Worm (Caenorhabditis elegans) whole organism, early embryonic: ENCODE measurements around the gene T26A5.2.

Experiments used
- B0310.2 ChIP-seq: sonication (generic microtip); optimal IDR thresholded peaks from 2 replicates; lab custom pipeline; 2016; ENCODE audit warnings: mild to moderate bottlenecking, missing genetic modification characterization, missing compliant biosample characterization
- F13C5.2 ChIP-seq: sonication (generic microtip); optimal IDR thresholded peaks from 2 replicates; lab custom pipeline; 2017; ENCODE audit warnings: mild to moderate bottlenecking, missing genetic modification characterization, inconsistent platforms, missing compliant biosample characterization
- aly-1 ChIP-seq: sonication (generic microtip); optimal IDR thresholded peaks from 2 replicates; lab custom pipeline; 2016; ENCODE audit warnings: missing genetic modification characterization, missing compliant biosample characterization
- ama-1 ChIP-seq: fragments of 150-350 bp; optimal IDR thresholded peaks from 2 replicates; lab custom pipeline; 2014
- ceh-13 ChIP-seq: fragments of 200-800 bp; sonication (Bioruptor generic); optimal IDR thresholded peaks from 2 replicates; lab custom pipeline; 2018; ENCODE audit warnings: mild to moderate bottlenecking, missing genetic modification characterization, missing compliant biosample characterization
- ceh-36 ChIP-seq: sonication (generic microtip); optimal IDR thresholded peaks from 2 replicates; lab custom pipeline; 2016; ENCODE audit warnings: missing genetic modification characterization, inconsistent platforms, missing compliant biosample characterization
- ets-7 ChIP-seq: sonication (generic microtip); optimal IDR thresholded peaks from 2 replicates; lab custom pipeline; 2016; ENCODE audit warnings: missing genotype, missing genetic modification characterization, missing compliant biosample characterization
- flt-1 ChIP-seq: fragments of 200-800 bp; sonication (Bioruptor generic); IDR thresholded peaks from 2 replicates; pipeline ENCODE4 v1.3.6; 2022; ENCODE audit warnings: missing genetic modification characterization, missing compliant biosample characterization
- hmbx-1 ChIP-seq: sonication (generic microtip); optimal IDR thresholded peaks from 2 replicates; lab custom pipeline; 2016; ENCODE audit warnings: mild to moderate bottlenecking, missing genetic modification characterization, missing compliant biosample characterization
- hmg-4 ChIP-seq: fragments of 200-800 bp; sonication (Bioruptor generic); optimal IDR thresholded peaks from 2 replicates; lab custom pipeline; 2018; ENCODE audit warnings: mild to moderate bottlenecking, missing genetic modification characterization, missing compliant biosample characterization
- hnd-1 ChIP-seq: sonication (generic microtip); optimal IDR thresholded peaks from 2 replicates; lab custom pipeline; 2016; ENCODE audit warnings: missing genetic modification characterization, missing compliant biosample characterization
- pes-1 ChIP-seq: fragments of 200-800 bp; sonication (Bioruptor generic); IDR thresholded peaks from 2 replicates; pipeline ENCODE4 v1.3.6; 2022; ENCODE audit warnings: missing genetic modification reagents, missing genetic modification characterization, missing compliant biosample characterization
- scrt-1 ChIP-seq: fragments of 200-800 bp; sonication (Bioruptor generic); IDR thresholded peaks from 2 replicates; pipeline ENCODE4 v1.3.6; 2022; ENCODE audit warnings: missing genetic modification characterization, missing compliant biosample characterization
- sea-1 ChIP-seq: fragments of 200-800 bp; sonication (Bioruptor generic); conservative IDR thresholded peaks from 2 replicates; pipeline ENCODE4 v1.3.6; 2022; ENCODE audit warnings: missing genetic modification characterization, missing compliant biosample characterization
- tbx-11 ChIP-seq: fragments of 200-800 bp; sonication (Bioruptor generic); IDR thresholded peaks from 2 replicates; pipeline ENCODE4 v1.3.6; 2022; ENCODE audit warnings: missing genetic modification characterization, missing compliant biosample characterization
- tbx-37 ChIP-seq: fragments of 200-800 bp; sonication (Bioruptor generic); conservative IDR thresholded peaks from 2 replicates; pipeline ENCODE4 v1.3.6; 2022; ENCODE audit warnings: missing genetic modification reagents, missing genetic modification characterization, missing compliant biosample characterization
- tra-4 ChIP-seq: sonication (generic microtip); optimal IDR thresholded peaks from 2 replicates; lab custom pipeline; 2017; ENCODE audit warnings: missing genetic modification characterization, missing compliant biosample characterization

Gene T26A5.2

ce11 chrIII:6467005-6467404 is at the start of gene T26A5.2:
T26A5.2 (plus strand) TSS chrIII:6467305.
- TF ChIP-seq hmbx-1 (no peak), hnd-1 (tag; lab: Kevin White, UChicago) (no peak), aly-1 (tag; lab: Kevin White, UChicago) (no peak), pes-1 (GFP tag; lab: Robert Waterston, UW) (no peak), flt-1 (GFP tag; lab: Robert Waterston, UW) (no peak), tbx-37 (GFP tag; lab: Robert Waterston, UW) (no peak), F13C5.2 (no peak), ama-1 (lab: Kevin White, UChicago) (no peak), tbx-11 (GFP tag; lab: Robert Waterston, UW) (no peak), ets-7 (no peak), scrt-1 (no peak), ceh-36 (tag; lab: Kevin White, UChicago) (no peak), tra-4 (no peak), hmg-4 (GFP tag; lab: Kevin White, UChicago) (no peak), ceh-13 (no peak), B0310.2 (no peak), sea-1 (GFP tag; lab: Robert Waterston, UW) (no peak)

- TF ChIP-seq hmg-4 (GFP tag; lab: Kevin White, UChicago): no peak
- no peak for TF ChIP-seq tra-4
- no peak for TF ChIP-seq hnd-1 (tag; lab: Kevin White, UChicago)
- TF ChIP-seq ets-7: no peak
- no peak for TF ChIP-seq hmbx-1
- TF ChIP-seq ceh-36 (tag; lab: Kevin White, UChicago): no peak
- TF ChIP-seq ama-1 (lab: Kevin White, UChicago): no peak
- no peak for TF ChIP-seq scrt-1
- TF ChIP-seq F13C5.2: no peak
- no peak for TF ChIP-seq tbx-37 (GFP tag; lab: Robert Waterston, UW)
- TF ChIP-seq pes-1 (GFP tag; lab: Robert Waterston, UW): no peak
- no peak for TF ChIP-seq ceh-13
- TF ChIP-seq sea-1 (GFP tag; lab: Robert Waterston, UW): no peak
- no peak for TF ChIP-seq aly-1 (tag; lab: Kevin White, UChicago)
- TF ChIP-seq flt-1 (GFP tag; lab: Robert Waterston, UW): no peak
Observed at ce11 chrIII:6418254-6418653, 48.9 kb upstream of the T26A5.2 start.

ce11 chrIII:6419409-6419944 is 47.6 kb upstream of the T26A5.2 start, which contains the start of gene atgl-1:
atgl-1 (minus strand) TSS chrIII:6419459.
- TF ChIP-seq hmbx-1 (no peak), aly-1 (tag; lab: Kevin White, UChicago) (no peak), flt-1 (GFP tag; lab: Robert Waterston, UW) (no peak), F13C5.2 (no peak), tbx-37 (GFP tag; lab: Robert Waterston, UW) (no peak), ceh-36 (tag; lab: Kevin White, UChicago) (no peak), sea-1 (GFP tag; lab: Robert Waterston, UW) (no peak), ets-7 (no peak), B0310.2 (no peak), hnd-1 (tag; lab: Kevin White, UChicago) (no peak), tra-4 (no peak), ceh-13 (no peak), tbx-11 (GFP tag; lab: Robert Waterston, UW) (no peak), hmg-4 (GFP tag; lab: Kevin White, UChicago) (no peak), ama-1 (lab: Kevin White, UChicago) (no peak)

ce11 chrIII:6420201-6420600 is 46.9 kb upstream of the T26A5.2 start:
- TF ChIP-seq hnd-1 (tag; lab: Kevin White, UChicago) (no peak), aly-1 (tag; lab: Kevin White, UChicago) (no peak), B0310.2 (no peak), ets-7 (no peak), scrt-1 (no peak), ceh-13 (no peak), flt-1 (GFP tag; lab: Robert Waterston, UW) (no peak), hmbx-1 (no peak), F13C5.2 (no peak), tbx-11 (GFP tag; lab: Robert Waterston, UW) (no peak), tra-4 (no peak)

ce11 chrIII:6420995-6421404 is 46.1 kb upstream of the T26A5.2 start:
- TF ChIP-seq F13C5.2 (no peak), hnd-1 (tag; lab: Kevin White, UChicago) (no peak), sea-1 (GFP tag; lab: Robert Waterston, UW) (no peak), ceh-36 (tag; lab: Kevin White, UChicago) (no peak), hmg-4 (GFP tag; lab: Kevin White, UChicago) (no peak), tbx-11 (GFP tag; lab: Robert Waterston, UW) (no peak), B0310.2 (no peak), ceh-13 (no peak), tra-4 (no peak), hmbx-1 (no peak), pes-1 (GFP tag; lab: Robert Waterston, UW) (no peak), tbx-37 (GFP tag; lab: Robert Waterston, UW) (no peak), ets-7 (no peak), ama-1 (lab: Kevin White, UChicago) (no peak), aly-1 (tag; lab: Kevin White, UChicago) (no peak), flt-1 (GFP tag; lab: Robert Waterston, UW) (no peak), scrt-1 (no peak)

- no peak for TF ChIP-seq aly-1 (tag; lab: Kevin White, UChicago)
- TF ChIP-seq hmbx-1: no peak
- TF ChIP-seq ets-7: no peak
- TF ChIP-seq tbx-37 (GFP tag; lab: Robert Waterston, UW): no peak
- no peak for TF ChIP-seq hnd-1 (tag; lab: Kevin White, UChicago)
- TF ChIP-seq ama-1 (lab: Kevin White, UChicago): no peak
- no peak for TF ChIP-seq ceh-13
- no peak for TF ChIP-seq flt-1 (GFP tag; lab: Robert Waterston, UW)
- no peak for TF ChIP-seq pes-1 (GFP tag; lab: Robert Waterston, UW)
- TF ChIP-seq sea-1 (GFP tag; lab: Robert Waterston, UW): no peak
- no peak for TF ChIP-seq B0310.2
- no peak for TF ChIP-seq tbx-11 (GFP tag; lab: Robert Waterston, UW)
- TF ChIP-seq ceh-36 (tag; lab: Kevin White, UChicago): no peak
Observed at ce11 chrIII:6421473-6421872, 45.6 kb upstream of the T26A5.2 start.

- TF ChIP-seq hnd-1 (tag; lab: Kevin White, UChicago) (no peak), sea-1 (GFP tag; lab: Robert Waterston, UW) (no peak), tbx-37 (GFP tag; lab: Robert Waterston, UW) (no peak), scrt-1 (no peak), B0310.2 (no peak), aly-1 (tag; lab: Kevin White, UChicago) (no peak), ceh-13 (no peak), hmbx-1 (no peak), ceh-36 (tag; lab: Kevin White, UChicago) (no peak), tbx-11 (GFP tag; lab: Robert Waterston, UW) (no peak), ama-1 (lab: Kevin White, UChicago) (no peak), hmg-4 (GFP tag; lab: Kevin White, UChicago) (no peak), ets-7 (no peak), pes-1 (GFP tag; lab: Robert Waterston, UW) (no peak), flt-1 (GFP tag; lab: Robert Waterston, UW) (no peak), F13C5.2 (no peak), tra-4 (no peak)
Observed at ce11 chrIII:6421973-6422511, 45.1 kb upstream of the T26A5.2 start.
